Worm (Caenorhabditis elegans) whole organism, midembryonic: ENCODE measurements around the gene F41G3.10.
A peak's percentile ranks its signal among the peaks of the same experiment; 100 is the strongest.

Source experiments
- cog-1 ChIP-seq: sonication (generic microtip); optimal IDR thresholded peaks from 2 replicates; lab custom pipeline; 2016; ENCODE audit warnings: missing genetic modification characterization, missing compliant biosample characterization
- ref-1 ChIP-seq: fragments of 200-800 bp; sonication (Bioruptor generic); conservative IDR thresholded peaks from 2 replicates; pipeline ENCODE4 v1.3.6; 2022; ENCODE audit warnings: missing genetic modification reagents, missing genetic modification characterization, missing compliant biosample characterization
- ztf-23 ChIP-seq: fragments of 200-800 bp; sonication (Bioruptor generic); IDR thresholded peaks from 2 replicates; pipeline ENCODE4 v1.3.6; 2022; ENCODE audit warnings: missing genetic modification reagents, missing genetic modification characterization, missing compliant biosample characterization

DNA sequence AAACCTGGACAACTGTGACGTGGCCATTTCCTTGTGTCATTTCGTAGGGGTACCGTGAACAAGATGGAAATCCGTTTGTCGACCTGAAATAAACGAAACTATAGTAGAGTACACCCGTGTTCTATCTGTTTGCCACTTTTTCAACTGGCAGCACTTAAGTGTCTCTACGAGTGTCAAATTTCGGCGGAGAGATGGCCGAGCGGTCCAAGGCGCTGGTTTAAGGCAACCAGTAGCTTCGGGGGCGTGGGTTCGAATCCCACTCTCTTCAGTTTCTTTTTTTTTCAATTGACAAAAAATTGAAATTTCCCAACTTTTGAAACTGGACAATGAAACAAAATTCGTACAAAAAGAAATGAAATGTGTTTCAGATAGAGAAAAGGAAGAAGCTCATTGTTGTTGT, 27.7 kb downstream of the F41G3.10 start:
- peak; percentile 85 for TF ChIP-seq ztf-23 (GFP tag; lab: Robert Waterston, UW)
- TF ChIP-seq cog-1: no peak
- TF ChIP-seq ref-1 (GFP tag; lab: Robert Waterston, UW): no peak
